Fruit fly (Drosophila melanogaster) whole organism, adult: Measurements from ENCODE around the gene CG32248.

ENCODE experiments used
- CG14711 ChIP-seq: fragments of 200-800 bp; sonication (Bioruptor generic); optimal IDR thresholded peaks from 2 replicates; lab custom pipeline; 2018; ENCODE audit warnings: missing biosample characterization, mild to moderate bottlenecking, missing genetic modification characterization, moderate library complexity
- CG1620 ChIP-seq: fragments of 200-800 bp; sonication (Bioruptor generic); optimal IDR thresholded peaks from 2 replicates; lab custom pipeline; 2016; ENCODE audit warnings: missing biosample characterization, missing genetic modification characterization
- CG5204 ChIP-seq: fragments of 200-800 bp; sonication (Bioruptor generic); optimal IDR thresholded peaks from 2 replicates; lab custom pipeline; 2016; ENCODE audit warnings: missing biosample characterization, missing genetic modification characterization
- CG7045 ChIP-seq: fragments of 200-800 bp; sonication (Bioruptor generic); optimal IDR thresholded peaks from 2 replicates; lab custom pipeline; 2017; ENCODE audit warnings: missing biosample characterization, mild to moderate bottlenecking, missing genetic modification characterization
- CG7101 ChIP-seq: fragments of 200-800 bp; sonication (Bioruptor generic); optimal IDR thresholded peaks from 2 replicates; lab custom pipeline; 2018; ENCODE audit warnings: missing biosample characterization, mild to moderate bottlenecking, missing genetic modification characterization, moderate library complexity
- Clk ChIP-seq: fragments of 200-800 bp; sonication (Bioruptor generic); optimal IDR thresholded peaks from 2 replicates; lab custom pipeline; 2017; ENCODE audit warnings: missing biosample characterization, missing genetic modification characterization
- Crg-1 ChIP-seq: fragments of 200-800 bp; sonication (Bioruptor generic); optimal IDR thresholded peaks from 2 replicates; lab custom pipeline; 2016; ENCODE audit warnings: missing biosample characterization, missing genetic modification characterization
- Mnt ChIP-seq: fragments of 200-800 bp; sonication (Bioruptor generic); optimal IDR thresholded peaks from 2 replicates; lab custom pipeline; 2016; ENCODE audit warnings: missing biosample characterization, mild to moderate bottlenecking, missing genetic modification characterization
- cnc ChIP-seq, 2 experiments: fragments of >200 bp; optimal IDR thresholded peaks; 2 replicates each; lab custom pipeline; 2017
- ovo ChIP-seq: fragments of 200-800 bp; sonication (Bioruptor generic); optimal IDR thresholded peaks from 2 replicates; lab custom pipeline; 2016; ENCODE audit warnings: missing biosample characterization, missing genetic modification characterization
- pad ChIP-seq: fragments of 200-800 bp; sonication (Bioruptor generic); optimal IDR thresholded peaks from 3 replicates; lab custom pipeline; 2017; ENCODE audit warnings: missing biosample characterization, missing genetic modification characterization, mild to moderate bottlenecking, moderate library complexity, missing genetic modification reagents

dm6 chr3L:4480764-4481163 lies 9.2 kb downstream of the CG32248 start:
- TF ChIP-seq CG5204 (GFP tag; lab: Kevin White, UChicago) (no peak), Crg-1 (GFP tag; lab: Kevin White, UChicago) (no peak), pad (GFP tag; lab: Kevin White, UChicago) (no peak), cnc (optimal IDR thresholded peaks at IDR 0.05; lab: Kevin White, UChicago) (no peak), CG7045 (GFP tag; lab: Kevin White, UChicago) (no peak), CG14711 (no peak), Clk (no peak), CG7101 (tag; lab: Kevin White, UChicago) (no peak), Mnt (GFP tag; lab: Kevin White, UChicago) (no peak), ovo (no peak), CG1620 (GFP tag; lab: Kevin White, UChicago) (no peak)
